Worm (Caenorhabditis elegans): ENCODE data around the gene B0285.3.

DNA sequence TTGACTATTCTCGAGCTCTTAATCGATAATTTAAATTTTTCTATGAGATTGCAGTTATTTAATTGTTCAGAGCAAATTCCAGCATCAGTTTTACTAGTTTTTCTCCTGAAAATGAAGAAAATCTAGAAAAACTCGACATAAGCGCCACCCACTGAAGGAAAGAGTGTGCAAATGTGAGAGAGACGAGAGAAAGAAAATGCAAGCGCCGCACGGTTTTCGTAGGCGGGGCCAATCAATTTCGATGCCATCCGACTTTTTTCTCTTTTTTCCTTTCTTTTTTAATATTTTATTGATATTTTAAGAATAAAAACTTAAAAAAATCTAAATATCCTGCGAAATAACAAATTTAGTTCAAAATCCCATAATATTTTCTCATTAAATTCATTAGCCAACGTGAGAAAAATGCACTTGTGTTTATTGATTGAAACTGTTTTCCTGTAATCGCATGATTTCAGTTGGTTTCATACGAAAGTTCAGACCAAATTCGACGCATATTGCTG, 10.5 kb downstream of the B0285.3 start, which contains the start of gene cdk-12:
- no peak for TF ChIP-seq skn-1 (tag; optimal IDR thresholded peaks at IDR 0.05)
- TF ChIP-seq ces-1 (GFP tag; optimal IDR thresholded peaks at IDR 0.05), result no peak
- no peak for TF ChIP-seq unc-39 (tag; optimal IDR thresholded peaks at IDR 0.05)
- no peak for TF ChIP-seq ceh-82 (tag; optimal IDR thresholded peaks at IDR 0.05)
- no peak for TF ChIP-seq zag-1 (tag; optimal IDR thresholded peaks at IDR 0.05)
- TF ChIP-seq jun-1 (tag; optimal IDR thresholded peaks at IDR 0.05), result no peak
- TF ChIP-seq ama-1 (optimal IDR thresholded peaks at IDR 0.05), result no peak
- TF ChIP-seq nhr-237 (tag; optimal IDR thresholded peaks at IDR 0.05), result no peak
- no peak for TF ChIP-seq lin-39 (tag; optimal IDR thresholded peaks at IDR 0.05)

All from whole organism, L4 larva.